Fruit fly (Drosophila melanogaster): ENCODE results near the gene CG5783.

CG5783 gene

dm6 chr2L:18146618-18147099 lies 9.2 kb upstream of the CG5783 start (continued):
- peak; percentile 86 for TF ChIP-seq svp (GFP tag)
- peak; percentile 61 for TF ChIP-seq Hr4 (GFP tag; optimal IDR thresholded peaks at IDR 0.05)
- TF ChIP-seq CG6792 (GFP tag; optimal IDR thresholded peaks at IDR 0.05): peak; percentile 75
- no peak for TF ChIP-seq Hr38 (GFP tag; optimal IDR thresholded peaks at IDR 0.05)
- TF ChIP-seq CG31627 (GFP tag; optimal IDR thresholded peaks at IDR 0.05): peak; percentile 65
- TF ChIP-seq Lpt (GFP tag; optimal IDR thresholded peaks at IDR 0.05): peak; percentile 47
- peak; percentile 28 for TF ChIP-seq CG7368 (GFP tag; optimal IDR thresholded peaks at IDR 0.05)
- TF ChIP-seq eg (GFP tag; IDR thresholded peaks at IDR 0.05): peak; percentile 44; the same call in 1 of the 3 replicates
- TF ChIP-seq dac (GFP tag; optimal IDR thresholded peaks at IDR 0.05): no peak
- TF ChIP-seq CG9139 (GFP tag; optimal IDR thresholded peaks at IDR 0.05): peak; percentile 41
- no peak for TF ChIP-seq vri (GFP tag; optimal IDR thresholded peaks at IDR 0.05)
- TF ChIP-seq CG6163 (GFP tag; IDR thresholded peaks at IDR 0.05): peak; percentile 27; the same call in 1 of the 3 replicates
- peak; percentile 65 for TF ChIP-seq esn (GFP tag; optimal IDR thresholded peaks at IDR 0.05)
- peak; percentile 58 for TF ChIP-seq Smox (GFP tag; optimal IDR thresholded peaks at IDR 0.05)
- TF ChIP-seq CG15336 (GFP tag; IDR thresholded peaks at IDR 0.05): peak; percentile 70
- TF ChIP-seq Met (GFP tag; optimal IDR thresholded peaks at IDR 0.05): peak; percentile 67
- peak; percentile 73 for TF ChIP-seq acj6 (GFP tag; optimal IDR thresholded peaks at IDR 0.05)
- TF ChIP-seq Sox15 (GFP tag; optimal IDR thresholded peaks at IDR 0.05): peak; percentile 54
- TF ChIP-seq CG34406 (GFP tag; optimal IDR thresholded peaks at IDR 0.05): peak; percentile 72
- peak; percentile 48 for TF ChIP-seq topi (GFP tag; optimal IDR thresholded peaks at IDR 0.05)
- peak; percentile 48 for TF ChIP-seq CG6276 (GFP tag; optimal IDR thresholded peaks at IDR 0.05)
- peak; percentile 51 for TF ChIP-seq fd59A (GFP tag; optimal IDR thresholded peaks at IDR 0.05)
- peak; percentile 76 for TF ChIP-seq pdm3 (GFP tag; optimal IDR thresholded peaks at IDR 0.05)
- no peak for TF ChIP-seq Blimp-1 (GFP tag; optimal IDR thresholded peaks at IDR 0.05)
- peak; percentile 64 for TF ChIP-seq CG11902 (GFP tag; optimal IDR thresholded peaks at IDR 0.05)

- TF ChIP-seq Sox14 (GFP tag; optimal IDR thresholded peaks at IDR 0.05): no peak
- TF ChIP-seq lz (GFP tag; optimal IDR thresholded peaks at IDR 0.05): no peak
- peak; percentile 78 for TF ChIP-seq svp (GFP tag)
- no peak for TF ChIP-seq CG15336 (GFP tag; IDR thresholded peaks at IDR 0.05)
- no peak for TF ChIP-seq CG11762 (GFP tag; optimal IDR thresholded peaks at IDR 0.05; ENCODE audit: insufficient read depth)
- TF ChIP-seq esn (GFP tag; optimal IDR thresholded peaks at IDR 0.05): no peak
- TF ChIP-seq vri (GFP tag; optimal IDR thresholded peaks at IDR 0.05): peak; percentile 9
- TF ChIP-seq CG6163 (GFP tag; IDR thresholded peaks at IDR 0.05): no peak
- TF ChIP-seq CG11294 (GFP tag; IDR thresholded peaks at IDR 0.05): no peak
- TF ChIP-seq fkh (GFP tag; optimal IDR thresholded peaks at IDR 0.05): peak; percentile 86
- TF ChIP-seq OdsH (GFP tag; optimal IDR thresholded peaks at IDR 0.05): no peak
- TF ChIP-seq CG1621 (tag; optimal IDR thresholded peaks at IDR 0.05): no peak
- TF ChIP-seq CG6792 (GFP tag; optimal IDR thresholded peaks at IDR 0.05): no peak
- TF ChIP-seq ss (GFP tag; optimal IDR thresholded peaks at IDR 0.05): no peak
Measured at dm6 chr2L:18147511-18148072, 8.3 kb upstream of the CG5783 start.

dm6 chr2L:18148552-18149219 lies 7.2 kb upstream of the CG5783 start:
- TF ChIP-seq CG1621 (tag; optimal IDR thresholded peaks at IDR 0.05) (no peak), Met (GFP tag; optimal IDR thresholded peaks at IDR 0.05) (peak; percentile 5), Ets21C (GFP tag; optimal IDR thresholded peaks at IDR 0.05) (no peak), achi (GFP tag; optimal IDR thresholded peaks at IDR 0.05) (no peak), CG4318 (GFP tag; optimal IDR thresholded peaks at IDR 0.05) (no peak), CG15336 (GFP tag; IDR thresholded peaks at IDR 0.05) (no peak), CG8632 (GFP tag; optimal IDR thresholded peaks at IDR 0.05) (no peak), dsx (GFP tag; optimal IDR thresholded peaks at IDR 0.05; ENCODE audit: poor library complexity, severe bottlenecking) (no peak), CG6854 (GFP tag; optimal IDR thresholded peaks at IDR 0.05) (peak; percentile 17), CG7368 (GFP tag; optimal IDR thresholded peaks at IDR 0.05) (no peak), CG10669 (GFP tag; optimal IDR thresholded peaks at IDR 0.05) (peak; percentile 34), CG3032 (tag; optimal IDR thresholded peaks at IDR 0.05) (no peak), Smox (GFP tag; optimal IDR thresholded peaks at IDR 0.05) (no peak), CG6276 (GFP tag; optimal IDR thresholded peaks at IDR 0.05) (peak; percentile 4), net (GFP tag; optimal IDR thresholded peaks at IDR 0.05) (no peak), acj6 (GFP tag; optimal IDR thresholded peaks at IDR 0.05) (peak; percentile 34), CG9139 (GFP tag; optimal IDR thresholded peaks at IDR 0.05) (no peak), Blimp-1 (GFP tag; optimal IDR thresholded peaks at IDR 0.05) (no peak), CG16779 (tag; optimal IDR thresholded peaks at IDR 0.05) (peak; percentile 54), CG6808 (GFP tag; optimal IDR thresholded peaks at IDR 0.05) (peak; percentile 30), Eip78C (GFP tag) (peak; percentile 33), Hr38 (GFP tag; optimal IDR thresholded peaks at IDR 0.05) (no peak), cyc (GFP tag; optimal IDR thresholded peaks at IDR 0.05) (no peak)
